Fruit fly (Drosophila melanogaster) whole organism, embryonic: ENCODE measurements around the gene CG16985.
A peak's percentile ranks its signal among the peaks of the same experiment; 100 is the strongest.

Experiments
- Adf1 ChIP-seq: fragments of 200-800 bp; sonication (Bioruptor generic); IDR thresholded peaks from 2 replicates; pipeline ENCODE4 v1.3.6; 2022; ENCODE audit warnings: missing biosample characterization, missing genetic modification characterization
- Atf-2 ChIP-seq: fragments of 200-800 bp; sonication (Bioruptor generic); optimal IDR thresholded peaks from 2 replicates; lab custom pipeline; 2016; ENCODE audit warnings: missing biosample characterization, missing genetic modification characterization
- CG10959 ChIP-seq: fragments of 200-800 bp; sonication (Bioruptor generic); IDR thresholded peaks from 2 replicates; pipeline ENCODE4 v1.3.6; 2022; ENCODE audit warnings: missing biosample characterization, missing genetic modification characterization
- CG11504 ChIP-seq: fragments of 200-800 bp; sonication (Bioruptor generic); optimal IDR thresholded peaks from 3 replicates; lab custom pipeline; 2019; ENCODE audit warnings: missing biosample characterization, mild to moderate bottlenecking, missing genetic modification characterization, moderate library complexity
- CG12219 ChIP-seq: fragments of 200-800 bp; sonication (Bioruptor generic); optimal IDR thresholded peaks from 3 replicates; lab custom pipeline; 2018; ENCODE audit warnings: missing biosample characterization, mild to moderate bottlenecking, missing genetic modification characterization
- CG14710 ChIP-seq: fragments of 200-800 bp; sonication (Bioruptor generic); optimal IDR thresholded peaks from 3 replicates; lab custom pipeline; 2019; ENCODE audit warnings: missing biosample characterization, mild to moderate bottlenecking, missing genetic modification characterization, moderate library complexity
- CG16779 ChIP-seq: fragments of 200-800 bp; sonication (Bioruptor generic); IDR thresholded peaks from 2 replicates; pipeline ENCODE4 v1.3.6; 2022; ENCODE audit warnings: missing biosample characterization, missing genetic modification characterization
- CG18011 ChIP-seq: fragments of 200-800 bp; sonication (Bioruptor generic); optimal IDR thresholded peaks from 2 replicates; lab custom pipeline; 2017; ENCODE audit warnings: missing biosample characterization, missing genetic modification characterization, mild to moderate bottlenecking, moderate library complexity, missing genotype
- CG30403 ChIP-seq: fragments of 200-800 bp; sonication (Bioruptor generic); optimal IDR thresholded peaks from 3 replicates; lab custom pipeline; 2016; ENCODE audit warnings: missing biosample characterization, missing genetic modification characterization
- CG31224 ChIP-seq: fragments of 200-800 bp; sonication (Bioruptor generic); IDR thresholded peaks from 2 replicates; pipeline ENCODE4 v1.3.6; 2022; ENCODE audit warnings: missing biosample characterization, missing genetic modification characterization
- CG32532 ChIP-seq: fragments of 200-800 bp; sonication (Bioruptor generic); IDR thresholded peaks from 2 replicates; pipeline ENCODE4 v1.3.6; 2022; ENCODE audit warnings: missing biosample characterization, missing genetic modification characterization
- CG3281 ChIP-seq: fragments of 200-800 bp; sonication (Bioruptor generic); optimal IDR thresholded peaks from 3 replicates; lab custom pipeline; 2017; ENCODE audit warnings: missing biosample characterization, mild to moderate bottlenecking, missing genetic modification characterization
- CG4360 ChIP-seq: fragments of 200-800 bp; sonication (Bioruptor generic); IDR thresholded peaks from 2 replicates; pipeline ENCODE4 v1.3.6; 2022; ENCODE audit warnings: missing biosample characterization, missing genetic modification characterization
- CG5953 ChIP-seq: fragments of 200-800 bp; sonication (Bioruptor generic); IDR thresholded peaks from 2 replicates; pipeline ENCODE4 v1.3.6; 2022; ENCODE audit warnings: missing biosample characterization, missing genetic modification characterization
- CG8359 ChIP-seq: fragments of 200-800 bp; sonication (Bioruptor generic); optimal IDR thresholded peaks from 2 replicates; lab custom pipeline; 2017; ENCODE audit warnings: missing biosample characterization, mild to moderate bottlenecking, missing genetic modification characterization, borderline replicate concordance
- CG8924 ChIP-seq: fragments of 200-800 bp; optimal IDR thresholded peaks from 3 replicates; lab custom pipeline; 2019; ENCODE audit warnings: missing biosample characterization, mild to moderate bottlenecking, missing genetic modification characterization, moderate library complexity
- CG8944 ChIP-seq: fragments of 200-800 bp; sonication (Bioruptor generic); optimal IDR thresholded peaks from 3 replicates; lab custom pipeline; 2016; ENCODE audit warnings: missing biosample characterization, missing genetic modification characterization
- CG9876 ChIP-seq: fragments of 200-800 bp; sonication (Bioruptor generic); optimal IDR thresholded peaks from 2 replicates; lab custom pipeline; 2016; ENCODE audit warnings: missing biosample characterization, missing genetic modification characterization
- CoRest ChIP-seq: fragments of 200-800 bp; sonication (Bioruptor generic); optimal IDR thresholded peaks from 3 replicates; lab custom pipeline; 2018; ENCODE audit warnings: missing biosample characterization, mild to moderate bottlenecking, missing genetic modification characterization, moderate library complexity
- CrebB ChIP-seq: fragments of 200-800 bp; sonication (Bioruptor generic); optimal IDR thresholded peaks from 3 replicates; lab custom pipeline; 2018; ENCODE audit warnings: missing biosample characterization, mild to moderate bottlenecking, missing genetic modification characterization
- Dek ChIP-seq: fragments of 200-800 bp; sonication (Bioruptor generic); optimal IDR thresholded peaks from 3 replicates; lab custom pipeline; 2019; ENCODE audit warnings: missing biosample characterization, mild to moderate bottlenecking, missing genetic modification characterization, moderate library complexity
- Dll ChIP-seq: fragments of 200-800 bp; sonication (Bioruptor generic); IDR thresholded peaks from 4 replicates; pipeline ENCODE4 v1.3.6; 2022; ENCODE audit warnings: missing biosample characterization, missing genetic modification characterization; ENCODE audit not compliant: partially characterized antibody
- ERR ChIP-seq: fragments of 200-800 bp; sonication (Bioruptor generic); optimal IDR thresholded peaks from 2 replicates; lab custom pipeline; 2016; ENCODE audit warnings: missing biosample characterization, missing genetic modification characterization
- HmgD ChIP-seq: fragments of 200-800 bp; sonication (Bioruptor generic); optimal IDR thresholded peaks from 3 replicates; lab custom pipeline; 2016; ENCODE audit warnings: missing biosample characterization, missing genetic modification characterization
- Hr78 ChIP-seq, 2 experiments: fragments of 200-800 bp in 1 of 2; fragments of >200 bp in 1 of 2; sonication (Bioruptor generic) in 1 of 2; optimal IDR thresholded peaks; 2 replicates each; lab custom pipeline; 2017 to 2019; ENCODE audit warnings: missing biosample characterization in 2 of 2, missing genetic modification characterization in 2 of 2, mild to moderate bottlenecking in 1 of 2, moderate library complexity in 1 of 2
- Mad ChIP-seq: fragments of 200-800 bp; sonication (Bioruptor generic); optimal IDR thresholded peaks from 2 replicates; lab custom pipeline; 2016; ENCODE audit warnings: missing biosample characterization, missing genetic modification characterization
- Nf-YA ChIP-seq: fragments of 200-800 bp; sonication (Bioruptor generic); IDR thresholded peaks from 2 replicates; pipeline ENCODE4 v1.3.6; 2022; ENCODE audit warnings: missing biosample characterization, missing genetic modification characterization
- Oli ChIP-seq: fragments of 200-800 bp; sonication (Bioruptor generic); optimal IDR thresholded peaks from 2 replicates; lab custom pipeline; 2018; ENCODE audit warnings: missing biosample characterization, mild to moderate bottlenecking, missing genetic modification characterization, moderate library complexity
- Poxn ChIP-seq: fragments of 200-800 bp; sonication (Bioruptor generic); IDR thresholded peaks from 2 replicates; pipeline ENCODE4 v1.3.6; 2022; ENCODE audit warnings: missing biosample characterization, missing genetic modification characterization
- Side ChIP-seq: fragments of 200-800 bp; sonication (Bioruptor generic); optimal IDR thresholded peaks from 2 replicates; lab custom pipeline; 2016; ENCODE audit warnings: missing biosample characterization, missing genetic modification characterization
- Sry-δ ChIP-seq: fragments of 200-800 bp; sonication (Bioruptor generic); optimal IDR thresholded peaks from 2 replicates; lab custom pipeline; 2016; ENCODE audit warnings: missing biosample characterization, missing genetic modification characterization
- YL-1 ChIP-seq: fragments of 200-800 bp; sonication (Bioruptor generic); optimal IDR thresholded peaks from 3 replicates; lab custom pipeline; 2017; ENCODE audit warnings: missing biosample characterization, mild to moderate bottlenecking, missing genetic modification characterization
- al ChIP-seq: fragments of 200-800 bp; sonication (Bioruptor generic); IDR thresholded peaks from 2 replicates; pipeline ENCODE4 v1.3.6; 2022; ENCODE audit warnings: missing biosample characterization, missing genetic modification characterization
- bcd ChIP-seq: fragments of 200-800 bp; sonication (Bioruptor generic); optimal IDR thresholded peaks from 2 replicates; lab custom pipeline; 2017; ENCODE audit warnings: missing biosample characterization, mild to moderate bottlenecking, missing genetic modification characterization
- ci ChIP-seq: fragments of 200-800 bp; sonication (Bioruptor generic); IDR thresholded peaks from 3 replicates; pipeline ENCODE4 v1.3.6; 2022; ENCODE audit warnings: missing biosample characterization, missing genetic modification characterization
- corto ChIP-seq: fragments of 200-800 bp; sonication (Bioruptor generic); optimal IDR thresholded peaks from 2 replicates; lab custom pipeline; 2016; ENCODE audit warnings: missing biosample characterization, mild to moderate bottlenecking, missing genetic modification characterization, moderate library complexity
- dati ChIP-seq: fragments of 200-800 bp; sonication (Bioruptor generic); IDR thresholded peaks from 2 replicates; pipeline ENCODE4 v1.3.6; 2022; ENCODE audit warnings: missing biosample characterization, missing genetic modification characterization
- dm ChIP-seq: fragments of 200-800 bp; sonication (Bioruptor generic); optimal IDR thresholded peaks from 3 replicates; lab custom pipeline; 2016; ENCODE audit warnings: missing biosample characterization, missing genetic modification characterization
- fru ChIP-seq: fragments of >200 bp; optimal IDR thresholded peaks from 2 replicates; lab custom pipeline; 2017
- gcm ChIP-seq: fragments of 200-800 bp; sonication (Bioruptor generic); optimal IDR thresholded peaks from 2 replicates; lab custom pipeline; 2019; ENCODE audit warnings: missing biosample characterization, mild to moderate bottlenecking, missing genetic modification characterization, moderate library complexity
- gcm2 ChIP-seq: fragments of 200-800 bp; sonication (Bioruptor generic); optimal IDR thresholded peaks from 2 replicates; lab custom pipeline; 2016; ENCODE audit warnings: missing biosample characterization, missing genetic modification characterization
- hb ChIP-seq: fragments of 200-800 bp; sonication (Bioruptor generic); IDR thresholded peaks from 3 replicates; pipeline ENCODE4 v1.3.6; 2022; ENCODE audit warnings: missing biosample characterization, missing genetic modification characterization; ENCODE audit not compliant: partially characterized antibody
- hkb ChIP-seq, 2 experiments: fragments of 200-800 bp in 1 of 2; fragments of >200 bp in 1 of 2; sonication (Bioruptor generic) in 1 of 2; IDR thresholded peaks in 1 of 2; optimal IDR thresholded peaks in 1 of 2; 2 replicates each; pipeline versions ENCODE4 v1.3.6 to Lab custom; 2017 to 2022; ENCODE audit warnings: missing biosample characterization in 1 of 2, missing genetic modification characterization in 1 of 2
- jigr1 ChIP-seq: fragments of 200-800 bp; sonication (Bioruptor generic); IDR thresholded peaks from 3 replicates; pipeline ENCODE4 v1.3.6; 2022; ENCODE audit warnings: missing biosample characterization, missing genetic modification characterization
- luna ChIP-seq: fragments of 200-800 bp; sonication (Bioruptor generic); optimal IDR thresholded peaks from 2 replicates; lab custom pipeline; 2016; ENCODE audit warnings: missing biosample characterization, missing genetic modification characterization
- mirr ChIP-seq: fragments of 200-800 bp; sonication (Bioruptor generic); optimal IDR thresholded peaks from 3 replicates; lab custom pipeline; 2018; ENCODE audit warnings: missing biosample characterization, mild to moderate bottlenecking, missing genetic modification characterization
- p53 ChIP-seq: fragments of 200-800 bp; sonication (Bioruptor generic); optimal IDR thresholded peaks from 2 replicates; lab custom pipeline; 2016; ENCODE audit warnings: missing biosample characterization, missing genetic modification characterization
- sd ChIP-seq: fragments of 200-800 bp; sonication (Bioruptor generic); optimal IDR thresholded peaks from 3 replicates; lab custom pipeline; 2018; ENCODE audit warnings: missing biosample characterization, mild to moderate bottlenecking, missing genetic modification characterization, moderate library complexity
- so ChIP-seq: fragments of 200-800 bp; sonication (Bioruptor generic); IDR thresholded peaks from 3 replicates; pipeline ENCODE4 v1.3.6; 2022; ENCODE audit warnings: missing biosample characterization, missing genetic modification characterization
- stwl ChIP-seq: fragments of 200-800 bp; sonication (Bioruptor generic); optimal IDR thresholded peaks from 3 replicates; lab custom pipeline; 2018; ENCODE audit warnings: missing biosample characterization, mild to moderate bottlenecking, missing genetic modification characterization, moderate library complexity
- wor ChIP-seq: fragments of 200-800 bp; sonication (Bioruptor generic); IDR thresholded peaks from 2 replicates; pipeline ENCODE4 v1.3.6; 2022; ENCODE audit warnings: missing biosample characterization, missing genetic modification characterization

Gene CG16985

DNA sequence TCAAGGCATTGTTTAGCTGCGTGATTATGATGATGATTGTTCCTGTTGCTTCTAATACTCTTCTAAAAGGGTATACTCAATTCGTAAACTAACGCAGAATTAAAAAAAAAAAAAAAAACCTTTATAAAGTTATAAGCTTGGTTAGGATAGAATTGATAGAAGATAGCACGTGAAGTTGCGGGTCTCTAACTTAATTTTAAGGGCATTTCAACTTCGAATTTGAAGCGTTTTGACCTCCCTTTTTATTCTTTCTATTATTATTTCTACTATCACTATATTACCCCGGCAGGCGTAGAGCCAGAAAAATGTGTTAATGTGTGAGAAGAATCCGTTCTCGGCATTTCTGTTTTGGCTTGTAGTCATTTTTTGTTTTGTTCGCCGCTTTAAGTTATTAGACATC lies 20.4 kb upstream of the CG16985 start (continued):
- TF ChIP-seq p53 (GFP tag; lab: Kevin White, UChicago), result no peak
- TF ChIP-seq corto (GFP tag; lab: Kevin White, UChicago), result no peak
- peak; percentile 48 for TF ChIP-seq CG8944
- no peak for TF ChIP-seq CrebB (tag; lab: Kevin White, UChicago)
- TF ChIP-seq Dek (tag; lab: Kevin White, UChicago), result peak; percentile 27
- TF ChIP-seq CG4360 (GFP tag; lab: Robert Waterston, UW), result no peak
- TF ChIP-seq Sry-δ, result peak; percentile 12
- TF ChIP-seq CG14710 (tag; lab: Kevin White, UChicago), result peak; percentile 66
- no peak for TF ChIP-seq Adf1
- peak; percentile 58; the same call in 1 of the 3 replicates for TF ChIP-seq so (GFP tag; lab: Robert Waterston, UW)
- TF ChIP-seq Atf-2 (GFP tag; lab: Kevin White, UChicago), result peak; percentile 11
- no peak for TF ChIP-seq Poxn (GFP tag; lab: Robert Waterston, UW)
- no peak for TF ChIP-seq hkb (optimal IDR thresholded peaks at IDR 0.05; lab: Kevin White, UChicago)
- TF ChIP-seq hkb (GFP tag; IDR thresholded peaks at IDR 0.05; lab: Robert Waterston, UW), result peak; percentile 65
- 0 out of 2 replicates have a peak, but pooled peaks have one; percentile 26 for TF ChIP-seq CG16779 (GFP tag; lab: Robert Waterston, UW)
- peak; percentile 33 for TF ChIP-seq bcd
- peak; percentile 10 for TF ChIP-seq CG12219 (GFP tag; lab: Kevin White, UChicago)
- TF ChIP-seq CG18011, result no peak
- peak; percentile 77 for TF ChIP-seq CG11504 (tag; lab: Kevin White, UChicago)
- 0 out of 2 replicates have a peak, but pooled peaks have one; percentile 22 for TF ChIP-seq CG31224 (GFP tag; lab: Robert Waterston, UW)
- peak; percentile 48 for TF ChIP-seq sd
- TF ChIP-seq Dll (GFP tag; lab: Robert Waterston, UW), result no peak
- peak; percentile 62 for TF ChIP-seq CG30403 (GFP tag; lab: Kevin White, UChicago)
- peak; percentile 76 for TF ChIP-seq CoRest (tag; lab: Kevin White, UChicago)
- no peak for TF ChIP-seq fru (lab: Kevin White, UChicago)
- TF ChIP-seq luna (GFP tag; lab: Kevin White, UChicago), result no peak
- peak; percentile 57 for TF ChIP-seq CG5953
- TF ChIP-seq mirr (GFP tag; lab: Kevin White, UChicago), result no peak
- peak; percentile 51 for TF ChIP-seq CG10959 (GFP tag; lab: Robert Waterston, UW)
- TF ChIP-seq YL-1 (GFP tag; lab: Kevin White, UChicago), result no peak
- peak; percentile 54 for TF ChIP-seq CG3281 (GFP tag; lab: Kevin White, UChicago)
- no peak for TF ChIP-seq stwl (tag; lab: Kevin White, UChicago)
- peak; percentile 53; the same call in 1 of the 2 replicates for TF ChIP-seq wor (GFP tag; lab: Robert Waterston, UW)
- TF ChIP-seq CG8359 (GFP tag; lab: Kevin White, UChicago), result no peak
- TF ChIP-seq Mad (GFP tag; lab: Kevin White, UChicago), result peak; percentile 47
- TF ChIP-seq gcm (GFP tag; lab: Kevin White, UChicago), result peak; percentile 18
- no peak for TF ChIP-seq gcm2 (GFP tag; lab: Kevin White, UChicago)
- peak; percentile 67 for TF ChIP-seq Oli (tag; lab: Kevin White, UChicago)
- peak; percentile 10 for TF ChIP-seq ERR (GFP tag; lab: Kevin White, UChicago)
- TF ChIP-seq ci (GFP tag; lab: Robert Waterston, UW), result peak; percentile 75
- TF ChIP-seq dati (GFP tag; lab: Robert Waterston, UW), result no peak
- peak; percentile 15 for TF ChIP-seq Side
- no peak for TF ChIP-seq hb (GFP tag; lab: Robert Waterston, UW)
- TF ChIP-seq CG32532 (GFP tag; lab: Robert Waterston, UW), result peak; percentile 72
- no peak for TF ChIP-seq CG9876 (GFP tag; lab: Kevin White, UChicago)
- TF ChIP-seq dm (GFP tag; lab: Kevin White, UChicago), result peak; percentile 22
- TF ChIP-seq Hr78 (GFP tag; optimal IDR thresholded peaks at IDR 0.05; lab: Kevin White, UChicago), result peak in 1 of 2 experiments; percentile 52
- peak; percentile 40; the same call in 1 of the 2 replicates for TF ChIP-seq al (GFP tag; lab: Robert Waterston, UW)
- no peak for TF ChIP-seq Nf-YA (GFP tag; lab: Robert Waterston, UW)
- TF ChIP-seq CG8924 (tag; lab: Kevin White, UChicago), result peak; percentile 66
- no peak for TF ChIP-seq HmgD (GFP tag; lab: Kevin White, UChicago)
- no peak for TF ChIP-seq jigr1 (GFP tag; lab: Robert Waterston, UW)
